Fruit fly (Drosophila melanogaster) whole organism, embryonic: Measurements from ENCODE around the gene Rab40.

Experiments used
- B-H2 ChIP-seq: fragments of 200-800 bp; sonication (Bioruptor generic); optimal IDR thresholded peaks from 2 replicates; lab custom pipeline; 2018; ENCODE audit warnings: missing biosample characterization, mild to moderate bottlenecking, missing genetic modification characterization
- BEAF-32 ChIP-seq: fragments of 200-800 bp; sonication (Bioruptor generic); optimal IDR thresholded peaks from 3 replicates; lab custom pipeline; 2017; ENCODE audit warnings: missing biosample characterization, missing genetic modification characterization, mild to moderate bottlenecking, moderate library complexity, missing genetic modification reagents
- CG12744 ChIP-seq: fragments of 200-800 bp; sonication (Bioruptor generic); optimal IDR thresholded peaks from 2 replicates; lab custom pipeline; 2016; ENCODE audit warnings: missing biosample characterization, missing genetic modification characterization
- CG13424 ChIP-seq: fragments of 200-800 bp; sonication (Bioruptor generic); optimal IDR thresholded peaks from 2 replicates; lab custom pipeline; 2019; ENCODE audit warnings: missing biosample characterization, mild to moderate bottlenecking, missing genetic modification characterization, moderate library complexity
- CG14014 ChIP-seq: fragments of 200-800 bp; sonication (Bioruptor generic); IDR thresholded peaks from 2 replicates; pipeline ENCODE4 v1.3.6; 2022; ENCODE audit warnings: missing biosample characterization, missing genetic modification characterization
- CG15479 ChIP-seq: fragments of 200-800 bp; sonication (Bioruptor generic); optimal IDR thresholded peaks from 3 replicates; lab custom pipeline; 2019; ENCODE audit warnings: missing biosample characterization, mild to moderate bottlenecking, missing genetic modification characterization, moderate library complexity
- CG17385 ChIP-seq: fragments of 200-800 bp; sonication (Bioruptor generic); optimal IDR thresholded peaks from 3 replicates; lab custom pipeline; 2018; ENCODE audit warnings: missing biosample characterization, mild to moderate bottlenecking, missing genetic modification characterization
- CG3407 ChIP-seq: fragments of 200-800 bp; sonication (Bioruptor generic); optimal IDR thresholded peaks from 2 replicates; lab custom pipeline; 2018; ENCODE audit warnings: missing biosample characterization, mild to moderate bottlenecking, missing genetic modification characterization
- CG4328 ChIP-seq: fragments of 200-800 bp; sonication (Bioruptor generic); optimal IDR thresholded peaks from 3 replicates; lab custom pipeline; 2017; ENCODE audit warnings: missing biosample characterization, missing genetic modification reagents, missing genetic modification characterization
- CG4707 ChIP-seq: fragments of 200-800 bp; sonication (Bioruptor generic); optimal IDR thresholded peaks from 2 replicates; lab custom pipeline; 2018; ENCODE audit warnings: missing biosample characterization, mild to moderate bottlenecking, missing genetic modification characterization, moderate library complexity
- CG6654 ChIP-seq: fragments of 200-800 bp; sonication (Bioruptor generic); optimal IDR thresholded peaks from 2 replicates; lab custom pipeline; 2017; ENCODE audit warnings: missing biosample characterization, mild to moderate bottlenecking, missing genetic modification characterization
- CG6683 ChIP-seq: fragments of 200-800 bp; sonication (Bioruptor generic); optimal IDR thresholded peaks from 2 replicates; lab custom pipeline; 2017; ENCODE audit warnings: missing biosample characterization, mild to moderate bottlenecking, missing genetic modification characterization, missing genetic modification reagents
- CG6689 ChIP-seq: fragments of 200-800 bp; sonication (Bioruptor generic); IDR thresholded peaks from 2 replicates; pipeline ENCODE4 v1.3.6; 2022; ENCODE audit warnings: missing biosample characterization, missing genetic modification characterization
- CG7963 ChIP-seq: fragments of 200-800 bp; sonication (Bioruptor generic); IDR thresholded peaks from 3 replicates; pipeline ENCODE4 v1.3.6; 2022; ENCODE audit warnings: missing biosample characterization, missing genetic modification characterization; ENCODE audit not compliant: partially characterized antibody
- CG9876 ChIP-seq: fragments of 200-800 bp; sonication (Bioruptor generic); optimal IDR thresholded peaks from 2 replicates; lab custom pipeline; 2016; ENCODE audit warnings: missing biosample characterization, missing genetic modification characterization
- Camta ChIP-seq: fragments of 200-800 bp; sonication (Bioruptor generic); optimal IDR thresholded peaks from 2 replicates; lab custom pipeline; 2016; ENCODE audit warnings: missing biosample characterization, missing genetic modification characterization
- Gug ChIP-seq: fragments of 200-800 bp; sonication (Bioruptor generic); IDR thresholded peaks from 4 replicates; pipeline ENCODE4 v1.3.6; 2022; ENCODE audit warnings: missing biosample characterization, missing genetic modification characterization
- HLH4C ChIP-seq: fragments of 200-800 bp; sonication (Bioruptor generic); IDR thresholded peaks from 3 replicates; pipeline ENCODE4 v1.3.6; 2022; ENCODE audit warnings: missing biosample characterization, missing genetic modification characterization; ENCODE audit not compliant: partially characterized antibody
- HLHmδ ChIP-seq: fragments of 200-800 bp; sonication (Bioruptor generic); optimal IDR thresholded peaks from 2 replicates; lab custom pipeline; 2018; ENCODE audit warnings: missing biosample characterization, mild to moderate bottlenecking, missing genetic modification characterization, moderate library complexity
- Max ChIP-seq: fragments of 200-800 bp; sonication (Bioruptor generic); optimal IDR thresholded peaks from 2 replicates; lab custom pipeline; 2016; ENCODE audit warnings: missing biosample characterization, mild to moderate bottlenecking, missing genetic modification characterization
- Med ChIP-seq: fragments of 200-800 bp; sonication (Bioruptor generic); peaks from one replicate; lab custom pipeline; 2016; ENCODE audit warnings: missing biosample characterization, missing genetic modification characterization, mild to moderate bottlenecking, inconsistent platforms, moderate library complexity
- Mes4 ChIP-seq: fragments of 200-800 bp; sonication (Bioruptor generic); optimal IDR thresholded peaks from 2 replicates; lab custom pipeline; 2016; ENCODE audit warnings: missing biosample characterization, missing genetic modification characterization
- Mrtf ChIP-seq: fragments of 200-800 bp; sonication (Bioruptor generic); IDR thresholded peaks from 3 replicates; pipeline ENCODE4 v1.3.6; 2022; ENCODE audit warnings: missing biosample characterization, missing genetic modification characterization
- Opbp ChIP-seq: fragments of 200-800 bp; sonication (Bioruptor generic); IDR thresholded peaks from 3 replicates; pipeline ENCODE4 v1.3.6; 2022; ENCODE audit warnings: missing biosample characterization, missing genetic modification characterization; ENCODE audit not compliant: partially characterized antibody
- Poxn ChIP-seq: fragments of 200-800 bp; sonication (Bioruptor generic); IDR thresholded peaks from 2 replicates; pipeline ENCODE4 v1.3.6; 2022; ENCODE audit warnings: missing biosample characterization, missing genetic modification characterization
- Rx ChIP-seq: fragments of 200-800 bp; sonication (Bioruptor generic); IDR thresholded peaks from 2 replicates; pipeline ENCODE4 v1.3.6; 2022; ENCODE audit warnings: missing biosample characterization, missing genetic modification characterization
- Sox102F ChIP-seq: fragments of 200-800 bp; sonication (Bioruptor generic); optimal IDR thresholded peaks from 2 replicates; lab custom pipeline; 2018; ENCODE audit warnings: missing biosample characterization, mild to moderate bottlenecking, missing genetic modification characterization, moderate library complexity
- Stat92E ChIP-seq, 3 experiments: fragments of >200 bp in 2 of 3; fragments of 200-800 bp in 1 of 3; sonication (Bioruptor generic) in 1 of 3; optimal IDR thresholded peaks; 2 replicates each; lab custom pipeline; 2017 to 2019; ENCODE audit warnings: missing biosample characterization in 3 of 3, missing genetic modification characterization in 3 of 3, mild to moderate bottlenecking in 1 of 3, moderate library complexity in 1 of 3
- Taf1 ChIP-seq: fragments of 200-800 bp; sonication (Bioruptor generic); IDR thresholded peaks from 2 replicates; pipeline ENCODE4 v1.3.6; 2022; ENCODE audit warnings: missing biosample characterization, missing genetic modification characterization
- Xbp1 ChIP-seq: fragments of 200-800 bp; sonication (Bioruptor generic); optimal IDR thresholded peaks from 3 replicates; lab custom pipeline; 2016; ENCODE audit warnings: missing biosample characterization, mild to moderate bottlenecking, missing genetic modification characterization
- ab ChIP-seq: fragments of 200-800 bp; sonication (Bioruptor generic); optimal IDR thresholded peaks from 2 replicates; lab custom pipeline; 2016; ENCODE audit warnings: missing biosample characterization, missing genetic modification characterization
- aop ChIP-seq: fragments of 200-800 bp; sonication (Bioruptor generic); IDR thresholded peaks from 2 replicates; pipeline ENCODE4 v1.3.6; 2022; ENCODE audit warnings: missing biosample characterization, missing genetic modification characterization
- ap ChIP-seq: fragments of 200-800 bp; sonication (Bioruptor generic); IDR thresholded peaks from 2 replicates; pipeline ENCODE4 v1.3.6; 2022; ENCODE audit warnings: missing biosample characterization, missing genetic modification characterization
- bab2 ChIP-seq: fragments of 200-800 bp; sonication (Bioruptor generic); optimal IDR thresholded peaks from 2 replicates; lab custom pipeline; 2016; ENCODE audit warnings: missing biosample characterization, missing genetic modification characterization
- bbx ChIP-seq: fragments of 200-800 bp; sonication (Bioruptor generic); IDR thresholded peaks from 2 replicates; pipeline ENCODE4 v1.3.6; 2022; ENCODE audit warnings: missing biosample characterization, missing genetic modification characterization; ENCODE audit not compliant: partially characterized antibody
- dan ChIP-seq: fragments of 200-800 bp; sonication (Bioruptor generic); IDR thresholded peaks from 2 replicates; pipeline ENCODE4 v1.3.6; 2022; ENCODE audit warnings: missing biosample characterization, missing genetic modification characterization
- dati ChIP-seq: fragments of 200-800 bp; sonication (Bioruptor generic); IDR thresholded peaks from 2 replicates; pipeline ENCODE4 v1.3.6; 2022; ENCODE audit warnings: missing biosample characterization, missing genetic modification characterization
- fd102C ChIP-seq: fragments of 200-800 bp; sonication (Bioruptor generic); optimal IDR thresholded peaks from 2 replicates; lab custom pipeline; 2018; ENCODE audit warnings: missing biosample characterization, mild to moderate bottlenecking, missing genetic modification characterization, moderate library complexity
- knrl ChIP-seq: fragments of 200-800 bp; sonication (Bioruptor generic); IDR thresholded peaks from 3 replicates; pipeline ENCODE4 v1.3.6; 2022; ENCODE audit warnings: missing biosample characterization, missing genetic modification characterization; ENCODE audit not compliant: partially characterized antibody
- maf-S ChIP-seq: fragments of 200-800 bp; sonication (Bioruptor generic); optimal IDR thresholded peaks from 2 replicates; lab custom pipeline; 2016; ENCODE audit warnings: missing biosample characterization, missing genetic modification characterization
- nerfin-2 ChIP-seq: fragments of 200-800 bp; sonication (Bioruptor generic); IDR thresholded peaks from 2 replicates; pipeline ENCODE4 v1.3.6; 2022; ENCODE audit warnings: missing biosample characterization, missing genetic modification characterization; ENCODE audit not compliant: partially characterized antibody
- otp ChIP-seq: fragments of 200-800 bp; sonication (Bioruptor generic); IDR thresholded peaks from 3 replicates; pipeline ENCODE4, ENCODE4 v1.3.6; 2022; ENCODE audit warnings: missing biosample characterization, missing genetic modification characterization
- pzg ChIP-seq: fragments of 200-800 bp; sonication (Bioruptor generic); optimal IDR thresholded peaks from 3 replicates; lab custom pipeline; 2018; ENCODE audit warnings: missing biosample characterization, mild to moderate bottlenecking, missing genetic modification characterization, moderate library complexity
- repo ChIP-seq: fragments of 200-800 bp; sonication (Bioruptor generic); optimal IDR thresholded peaks from 2 replicates; lab custom pipeline; 2016; ENCODE audit warnings: missing biosample characterization, missing genetic modification characterization
- rib ChIP-seq: fragments of 200-800 bp; sonication (Bioruptor generic); IDR thresholded peaks from 2 replicates; pipeline ENCODE4 v1.3.6; 2022; ENCODE audit warnings: missing biosample characterization, missing genetic modification characterization
- seq ChIP-seq: fragments of 200-800 bp; sonication (Bioruptor generic); IDR thresholded peaks from 2 replicates; pipeline ENCODE4 v1.3.6; 2022; ENCODE audit warnings: missing biosample characterization, missing genetic modification characterization
- tio ChIP-seq: fragments of 200-800 bp; sonication (Bioruptor generic); optimal IDR thresholded peaks from 2 replicates; lab custom pipeline; 2017; ENCODE audit warnings: missing biosample characterization, missing genetic modification characterization, inconsistent platforms
- trh ChIP-seq: fragments of 200-800 bp; sonication (Bioruptor generic); optimal IDR thresholded peaks from 2 replicates; lab custom pipeline; 2016; ENCODE audit warnings: missing biosample characterization, missing genetic modification characterization
- tup ChIP-seq: fragments of 200-800 bp; sonication (Bioruptor generic); optimal IDR thresholded peaks from 2 replicates; lab custom pipeline; 2016; ENCODE audit warnings: missing biosample characterization, mild to moderate bottlenecking, missing genetic modification characterization, moderate library complexity
- zf30C ChIP-seq: fragments of 200-800 bp; sonication (Bioruptor generic); optimal IDR thresholded peaks from 3 replicates; lab custom pipeline; 2018; ENCODE audit warnings: missing biosample characterization, mild to moderate bottlenecking, missing genetic modification characterization

Rab40 gene

dm6 chrX:12469778-12470177 is 6.9 kb upstream of the Rab40 start (continued):
- no peak for TF ChIP-seq Mes4 (GFP tag; lab: Kevin White, UChicago)
- no peak for TF ChIP-seq dan (GFP tag; lab: Robert Waterston, UW)
- TF ChIP-seq bbx: no peak
- TF ChIP-seq seq (GFP tag; lab: Robert Waterston, UW): peak; percentile 56
- peak; percentile 37; the same call in 1 of the 2 replicates for TF ChIP-seq ap (GFP tag; lab: Robert Waterston, UW)
- peak; percentile 1 for TF ChIP-seq CG6683 (GFP tag; lab: Kevin White, UChicago)
- TF ChIP-seq tup (GFP tag; lab: Kevin White, UChicago): no peak
- no peak for TF ChIP-seq BEAF-32 (GFP tag; lab: Kevin White, UChicago)
- TF ChIP-seq Med: peak; percentile 80
- TF ChIP-seq CG6654 (GFP tag; lab: Kevin White, UChicago): peak; percentile 23
- TF ChIP-seq repo (GFP tag; lab: Kevin White, UChicago): no peak
- TF ChIP-seq CG6689 (GFP tag; lab: Robert Waterston, UW): peak; percentile 12; the same call in 1 of the 2 replicates
- peak; percentile 54 for TF ChIP-seq CG17385
- no peak for TF ChIP-seq HLHmδ (GFP tag; lab: Kevin White, UChicago)
- peak; percentile 11 for TF ChIP-seq Camta (GFP tag; lab: Kevin White, UChicago)
- TF ChIP-seq Max (GFP tag; lab: Kevin White, UChicago): peak; percentile 43
- TF ChIP-seq B-H2 (GFP tag; lab: Kevin White, UChicago): no peak
- TF ChIP-seq otp (GFP tag; lab: Robert Waterston, UW): no peak
- no peak for TF ChIP-seq CG12744 (GFP tag; lab: Kevin White, UChicago)
- peak; percentile 38 for TF ChIP-seq bab2 (GFP tag; lab: Kevin White, UChicago)
- TF ChIP-seq Sox102F (GFP tag; lab: Kevin White, UChicago): peak; percentile 63
- peak; percentile 51 for TF ChIP-seq Xbp1 (GFP tag; lab: Kevin White, UChicago)
- TF ChIP-seq HLH4C: no peak
- TF ChIP-seq maf-S (GFP tag; lab: Kevin White, UChicago): no peak
- TF ChIP-seq fd102C (GFP tag; lab: Kevin White, UChicago): no peak
- no peak for TF ChIP-seq CG15479
- peak; percentile 60 for TF ChIP-seq tio (GFP tag; lab: Kevin White, UChicago)
- TF ChIP-seq ab (GFP tag; lab: Kevin White, UChicago): peak; percentile 39
- peak; percentile 24; the same call in 1 of the 4 replicates for TF ChIP-seq Gug
- TF ChIP-seq CG9876 (GFP tag; lab: Kevin White, UChicago): no peak
- TF ChIP-seq Taf1 (GFP tag; lab: Robert Waterston, UW): peak; percentile 43; the same call in 1 of the 2 replicates
- TF ChIP-seq CG3407 (GFP tag; lab: Kevin White, UChicago): no peak
- TF ChIP-seq Poxn: no peak
- no peak for TF ChIP-seq Stat92E (GFP tag; optimal IDR thresholded peaks at IDR 0.05; lab: Kevin White, UChicago)
- no peak for TF ChIP-seq CG4328 (GFP tag; lab: Kevin White, UChicago)
- 0 out of 2 replicates have a peak, but pooled peaks have one; percentile 28 for TF ChIP-seq rib
- no peak for TF ChIP-seq aop (GFP tag; lab: Robert Waterston, UW)
- peak; percentile 61 for TF ChIP-seq CG14014 (GFP tag; lab: Robert Waterston, UW)
- no peak for TF ChIP-seq nerfin-2 (GFP tag; lab: Robert Waterston, UW)
- TF ChIP-seq zf30C: no peak
- no peak for TF ChIP-seq Rx (GFP tag; lab: Robert Waterston, UW)
- no peak for TF ChIP-seq dati
- TF ChIP-seq trh (GFP tag; lab: Kevin White, UChicago): no peak
- no peak for TF ChIP-seq pzg (GFP tag; lab: Kevin White, UChicago)
- no peak for TF ChIP-seq Mrtf (GFP tag; lab: Robert Waterston, UW)
- no peak for TF ChIP-seq CG7963 (GFP tag; lab: Robert Waterston, UW)
- TF ChIP-seq CG4707: no peak
- peak; percentile 51 for TF ChIP-seq CG13424 (tag; lab: Kevin White, UChicago)
- no peak for TF ChIP-seq Opbp (GFP tag; lab: Robert Waterston, UW)
- TF ChIP-seq knrl (GFP tag; lab: Robert Waterston, UW): no peak
